Worm (Caenorhabditis elegans) whole organism, early embryonic: Measurements from ENCODE around the gene Y49E10.4.

ENCODE experiments used
- F13C5.2 ChIP-seq: sonication (generic microtip); optimal IDR thresholded peaks from 2 replicates; lab custom pipeline; 2017; ENCODE audit warnings: mild to moderate bottlenecking, missing genetic modification characterization, inconsistent platforms, missing compliant biosample characterization
- ama-1 ChIP-seq: fragments of 150-350 bp; optimal IDR thresholded peaks from 2 replicates; lab custom pipeline; 2014
- ceh-36 ChIP-seq: sonication (generic microtip); optimal IDR thresholded peaks from 2 replicates; lab custom pipeline; 2016; ENCODE audit warnings: missing genetic modification characterization, inconsistent platforms, missing compliant biosample characterization
- hmbx-1 ChIP-seq: sonication (generic microtip); optimal IDR thresholded peaks from 2 replicates; lab custom pipeline; 2016; ENCODE audit warnings: mild to moderate bottlenecking, missing genetic modification characterization, missing compliant biosample characterization
- hmg-4 ChIP-seq: fragments of 200-800 bp; sonication (Bioruptor generic); optimal IDR thresholded peaks from 2 replicates; lab custom pipeline; 2018; ENCODE audit warnings: mild to moderate bottlenecking, missing genetic modification characterization, missing compliant biosample characterization
- hnd-1 ChIP-seq: sonication (generic microtip); optimal IDR thresholded peaks from 2 replicates; lab custom pipeline; 2016; ENCODE audit warnings: missing genetic modification characterization, missing compliant biosample characterization
- pes-1 ChIP-seq: fragments of 200-800 bp; sonication (Bioruptor generic); IDR thresholded peaks from 2 replicates; pipeline ENCODE4 v1.3.6; 2022; ENCODE audit warnings: missing genetic modification reagents, missing genetic modification characterization, missing compliant biosample characterization
- scrt-1 ChIP-seq: fragments of 200-800 bp; sonication (Bioruptor generic); IDR thresholded peaks from 2 replicates; pipeline ENCODE4 v1.3.6; 2022; ENCODE audit warnings: missing genetic modification characterization, missing compliant biosample characterization
- sea-1 ChIP-seq: fragments of 200-800 bp; sonication (Bioruptor generic); conservative IDR thresholded peaks from 2 replicates; pipeline ENCODE4 v1.3.6; 2022; ENCODE audit warnings: missing genetic modification characterization, missing compliant biosample characterization
- tra-4 ChIP-seq: sonication (generic microtip); optimal IDR thresholded peaks from 2 replicates; lab custom pipeline; 2017; ENCODE audit warnings: missing genetic modification characterization, missing compliant biosample characterization

DNA sequence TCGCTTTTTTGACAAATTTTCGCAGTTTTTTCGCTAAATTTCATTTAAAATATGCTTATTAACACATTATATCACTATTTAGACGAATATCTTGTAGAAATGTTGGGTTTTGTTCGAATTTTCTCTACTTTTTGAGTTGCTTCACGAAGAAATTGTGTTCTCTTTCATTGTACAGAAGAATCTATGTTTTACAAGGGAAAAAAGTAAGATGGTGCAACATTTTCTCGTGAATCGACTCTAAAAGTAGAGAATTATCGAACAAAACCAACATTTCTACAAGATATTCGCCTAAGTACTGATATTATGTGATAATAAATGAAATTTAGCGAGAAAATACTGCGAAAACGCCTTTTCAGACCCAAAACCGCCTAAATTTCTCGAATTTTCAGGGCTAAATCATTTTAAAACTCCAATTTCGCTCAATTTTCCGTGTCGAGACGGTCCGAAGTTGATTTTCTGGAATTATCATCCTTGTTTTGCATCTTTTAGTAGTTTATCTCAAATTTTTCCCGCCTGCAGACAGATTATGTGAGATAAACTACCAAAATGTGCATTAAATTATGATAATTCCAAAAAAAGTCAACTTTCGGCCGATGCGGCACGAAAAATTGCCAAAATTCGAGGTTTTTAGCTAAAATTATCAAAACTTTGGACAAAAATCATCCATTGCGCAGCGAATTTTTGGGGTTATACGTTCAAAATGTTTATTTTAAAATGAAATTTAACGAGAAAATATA is 44.1 kb upstream of the Y49E10.4 start:
- TF ChIP-seq sea-1 (GFP tag; lab: Robert Waterston, UW) (no peak), ama-1 (no peak), pes-1 (GFP tag; lab: Robert Waterston, UW) (no peak), hmbx-1 (tag; lab: Kevin White, UChicago) (no peak), scrt-1 (GFP tag; lab: Robert Waterston, UW) (no peak), F13C5.2 (tag; lab: Kevin White, UChicago) (no peak), tra-4 (tag; lab: Kevin White, UChicago) (no peak), hmg-4 (GFP tag; lab: Kevin White, UChicago) (no peak), hnd-1 (tag; lab: Kevin White, UChicago) (no peak), ceh-36 (tag; lab: Kevin White, UChicago) (no peak)
